Fruit fly (Drosophila melanogaster) whole organism, adult: Measurements from ENCODE around the gene Mct1.

Experiments used
- CG11617 ChIP-seq: fragments of 200-800 bp; sonication (Bioruptor generic); optimal IDR thresholded peaks from 2 replicates; lab custom pipeline; 2017; ENCODE audit warnings: mild to moderate bottlenecking, missing biosample characterization, missing genetic modification reagents, missing genetic modification characterization
- CG12768 ChIP-seq: fragments of 200-800 bp; sonication (Bioruptor generic); optimal IDR thresholded peaks from 2 replicates; lab custom pipeline; 2017; ENCODE audit warnings: missing biosample characterization, missing genetic modification characterization, mild to moderate bottlenecking, moderate library complexity, missing genetic modification reagents
- CG14711 ChIP-seq: fragments of 200-800 bp; sonication (Bioruptor generic); optimal IDR thresholded peaks from 2 replicates; lab custom pipeline; 2018; ENCODE audit warnings: missing biosample characterization, mild to moderate bottlenecking, missing genetic modification characterization, moderate library complexity
- CG1620 ChIP-seq: fragments of 200-800 bp; sonication (Bioruptor generic); optimal IDR thresholded peaks from 2 replicates; lab custom pipeline; 2016; ENCODE audit warnings: missing biosample characterization, missing genetic modification characterization
- CG33017 ChIP-seq: fragments of 200-800 bp; sonication (Bioruptor generic); optimal IDR thresholded peaks from 2 replicates; lab custom pipeline; 2018; ENCODE audit warnings: missing biosample characterization, mild to moderate bottlenecking, missing genetic modification characterization, moderate library complexity
- CG5204 ChIP-seq: fragments of 200-800 bp; sonication (Bioruptor generic); optimal IDR thresholded peaks from 2 replicates; lab custom pipeline; 2016; ENCODE audit warnings: missing biosample characterization, missing genetic modification characterization
- CG7045 ChIP-seq: fragments of 200-800 bp; sonication (Bioruptor generic); optimal IDR thresholded peaks from 2 replicates; lab custom pipeline; 2017; ENCODE audit warnings: missing biosample characterization, mild to moderate bottlenecking, missing genetic modification characterization
- CG7101 ChIP-seq: fragments of 200-800 bp; sonication (Bioruptor generic); optimal IDR thresholded peaks from 2 replicates; lab custom pipeline; 2018; ENCODE audit warnings: missing biosample characterization, mild to moderate bottlenecking, missing genetic modification characterization, moderate library complexity
- Clk ChIP-seq: fragments of 200-800 bp; sonication (Bioruptor generic); optimal IDR thresholded peaks from 2 replicates; lab custom pipeline; 2017; ENCODE audit warnings: missing biosample characterization, missing genetic modification characterization
- Crg-1 ChIP-seq: fragments of 200-800 bp; sonication (Bioruptor generic); optimal IDR thresholded peaks from 2 replicates; lab custom pipeline; 2016; ENCODE audit warnings: missing biosample characterization, missing genetic modification characterization
- Hr96 ChIP-seq: fragments of 200-800 bp; sonication (Bioruptor generic); optimal IDR thresholded peaks from 2 replicates; lab custom pipeline; 2016; ENCODE audit warnings: missing biosample characterization, missing genetic modification characterization
- Mnt ChIP-seq: fragments of 200-800 bp; sonication (Bioruptor generic); optimal IDR thresholded peaks from 2 replicates; lab custom pipeline; 2016; ENCODE audit warnings: missing biosample characterization, mild to moderate bottlenecking, missing genetic modification characterization
- bab1 ChIP-seq: fragments of 200-800 bp; sonication (Bioruptor generic); optimal IDR thresholded peaks from 3 replicates; lab custom pipeline; 2019; ENCODE audit warnings: missing biosample characterization, mild to moderate bottlenecking, missing genetic modification characterization, moderate library complexity
- cic ChIP-seq: fragments of 200-800 bp; sonication (Bioruptor generic); optimal IDR thresholded peaks from 2 replicates; lab custom pipeline; 2017; ENCODE audit warnings: missing biosample characterization, mild to moderate bottlenecking, missing genetic modification characterization, moderate library complexity
- cnc ChIP-seq, 2 experiments: fragments of >200 bp; optimal IDR thresholded peaks; 2 replicates each; lab custom pipeline; 2017
- kay ChIP-seq: fragments of 200-800 bp; sonication (Bioruptor generic); peaks from one replicate; lab custom pipeline; 2016; ENCODE audit warnings: missing biosample characterization, missing genetic modification characterization, borderline replicate concordance
- ovo ChIP-seq: fragments of 200-800 bp; sonication (Bioruptor generic); optimal IDR thresholded peaks from 2 replicates; lab custom pipeline; 2016; ENCODE audit warnings: missing biosample characterization, missing genetic modification characterization
- pad ChIP-seq: fragments of 200-800 bp; sonication (Bioruptor generic); optimal IDR thresholded peaks from 3 replicates; lab custom pipeline; 2017; ENCODE audit warnings: missing biosample characterization, missing genetic modification characterization, mild to moderate bottlenecking, moderate library complexity, missing genetic modification reagents
- tj ChIP-seq: fragments of 200-800 bp; sonication (Bioruptor generic); optimal IDR thresholded peaks from 3 replicates; lab custom pipeline; 2017; ENCODE audit warnings: missing biosample characterization, mild to moderate bottlenecking, missing genetic modification characterization, moderate library complexity
- toe ChIP-seq: fragments of 200-800 bp; sonication (Bioruptor generic); optimal IDR thresholded peaks from 2 replicates; lab custom pipeline; 2016; ENCODE audit warnings: missing biosample characterization, missing genetic modification characterization

The Mct1 gene

DNA sequence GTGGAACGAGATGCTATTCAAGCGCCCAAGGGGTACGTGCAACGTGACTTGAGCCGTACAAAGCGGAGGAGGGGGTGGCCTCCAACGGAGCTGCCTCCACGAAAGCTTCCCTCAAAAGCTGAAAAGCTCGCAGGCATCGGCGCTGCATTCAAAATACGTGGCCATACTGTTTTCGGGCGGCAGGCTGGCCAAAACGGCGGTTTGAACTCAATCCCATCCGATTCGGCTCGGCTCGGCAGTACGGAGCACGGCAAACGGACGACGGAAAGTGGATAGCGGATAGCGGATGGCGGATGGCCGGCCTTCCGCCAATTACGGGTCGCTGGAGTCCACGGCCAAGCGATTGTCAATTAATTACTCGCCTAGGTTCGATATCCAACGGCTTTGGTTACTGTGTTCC is at the start of gene Mct1:
Mct1 (plus strand) TSS at position 301 of the 400 bp plus-strand sequence.
- TF ChIP-seq Crg-1: no peak
- TF ChIP-seq CG5204 (GFP tag; lab: Kevin White, UChicago): no peak
- TF ChIP-seq CG12768 (GFP tag; lab: Kevin White, UChicago): no peak

- TF ChIP-seq CG5204 (GFP tag; lab: Kevin White, UChicago) (no peak), pad (GFP tag; lab: Kevin White, UChicago) (no peak)
These were observed 49.4 kb upstream of the Mct1 start for dm6 chrX:2139610-2140009.

- TF ChIP-seq cnc (optimal IDR thresholded peaks at IDR 0.05; lab: Kevin White, UChicago) (no peak), CG11617 (no peak), CG1620 (no peak), Hr96 (no peak), CG7045 (GFP tag; lab: Kevin White, UChicago) (no peak), pad (GFP tag; lab: Kevin White, UChicago) (peak; percentile 61), CG7101 (no peak)
These were observed 48.5 kb upstream of the Mct1 start for dm6 chrX:2140487-2140886.

dm6 chrX:2141159-2141853 is 47.7 kb upstream of the Mct1 start, which contains the start of gene D2hgdh:
Gene D2hgdh (plus strand): TSS chrX:2141489.
- TF ChIP-seq CG14711 (tag; lab: Kevin White, UChicago): peak; percentile 21
- no peak for TF ChIP-seq Hr96
- peak; percentile 62 for TF ChIP-seq pad (GFP tag; lab: Kevin White, UChicago)
- no peak for TF ChIP-seq CG12768 (GFP tag; lab: Kevin White, UChicago)
- no peak for TF ChIP-seq toe (GFP tag; lab: Kevin White, UChicago)
- peak; percentile 88 for TF ChIP-seq cic
- TF ChIP-seq CG33017 (tag; lab: Kevin White, UChicago): peak; percentile 18
- peak; percentile 65 for TF ChIP-seq CG7101
- peak; percentile 37 for TF ChIP-seq ovo (GFP tag; lab: Kevin White, UChicago)
- TF ChIP-seq kay (GFP tag; lab: Kevin White, UChicago): no peak

DNA sequence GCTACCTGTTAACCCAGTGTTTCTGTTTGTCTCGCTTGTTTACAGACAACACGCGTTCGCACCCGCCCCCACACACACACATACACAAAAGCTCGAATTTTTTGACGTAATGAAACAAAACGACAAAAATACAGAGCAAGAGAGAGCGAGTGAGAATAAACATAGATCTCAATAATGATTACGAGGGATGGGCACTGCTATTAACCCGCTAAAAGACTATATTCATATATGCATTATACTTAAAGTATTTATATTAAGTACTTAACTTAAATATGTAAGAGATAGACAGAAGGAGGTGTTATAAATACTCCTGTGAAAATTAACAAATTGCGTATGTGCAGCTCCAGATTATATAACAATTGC is 47.2 kb upstream of the Mct1 start:
- peak; percentile 41 for TF ChIP-seq kay (GFP tag; lab: Kevin White, UChicago)
- no peak for TF ChIP-seq Clk
- TF ChIP-seq Hr96: peak; percentile 14
- peak; percentile 49 for TF ChIP-seq Crg-1
- peak; percentile 31 for TF ChIP-seq CG33017 (tag; lab: Kevin White, UChicago)
- peak; percentile 22 for TF ChIP-seq tj
- TF ChIP-seq CG12768 (GFP tag; lab: Kevin White, UChicago): peak; percentile 35
- no peak for TF ChIP-seq bab1 (GFP tag; lab: Kevin White, UChicago)
- TF ChIP-seq CG11617: peak; percentile 63
- peak; percentile 80 for TF ChIP-seq CG7101
- peak; percentile 11 for TF ChIP-seq CG5204 (GFP tag; lab: Kevin White, UChicago)
- no peak for TF ChIP-seq ovo (GFP tag; lab: Kevin White, UChicago)
- TF ChIP-seq pad (GFP tag; lab: Kevin White, UChicago): no peak
- TF ChIP-seq cnc (optimal IDR thresholded peaks at IDR 0.05; lab: Kevin White, UChicago): no peak
- TF ChIP-seq toe (GFP tag; lab: Kevin White, UChicago): peak; percentile 10
- TF ChIP-seq CG1620: peak; percentile 63
- peak; percentile 25 for TF ChIP-seq cic
- TF ChIP-seq CG7045 (GFP tag; lab: Kevin White, UChicago): peak; percentile 15
- TF ChIP-seq Mnt (GFP tag; lab: Kevin White, UChicago): peak; percentile 90
- peak; percentile 62 for TF ChIP-seq CG14711 (tag; lab: Kevin White, UChicago)

DNA sequence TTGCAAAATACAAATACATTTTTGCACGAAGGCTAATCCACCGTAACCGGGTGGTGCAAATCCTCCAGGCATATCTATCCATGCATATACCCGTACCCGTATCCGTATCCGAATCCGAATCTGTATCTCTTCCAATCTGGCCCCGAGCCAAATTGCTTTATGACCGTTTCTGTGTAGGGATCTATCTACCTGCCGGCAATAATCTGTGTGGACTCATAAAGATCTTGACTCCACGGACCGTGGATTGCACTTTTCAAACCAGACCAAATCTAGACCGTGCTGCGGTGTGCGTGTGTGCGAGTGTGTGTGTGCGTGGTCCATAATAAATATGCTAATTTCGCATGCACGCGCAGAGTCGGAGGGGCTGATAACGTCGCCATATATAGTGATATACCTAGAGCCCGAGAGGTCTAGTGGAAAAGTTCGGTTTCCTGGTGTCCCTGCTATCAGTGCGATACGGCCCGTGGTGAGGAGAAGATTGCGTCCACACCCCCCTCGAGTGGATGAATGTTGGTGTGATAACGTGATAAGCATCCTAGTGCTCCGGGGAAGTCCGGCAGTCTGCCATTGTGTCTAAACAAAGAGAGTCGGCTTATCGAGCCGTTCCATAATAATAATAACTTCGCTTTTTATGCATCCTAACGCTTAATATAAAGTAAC is 46.6 kb upstream of the Mct1 start:
- TF ChIP-seq Mnt (GFP tag; lab: Kevin White, UChicago): peak; percentile 73
- TF ChIP-seq bab1 (GFP tag; lab: Kevin White, UChicago): no peak

- TF ChIP-seq CG33017 (tag; lab: Kevin White, UChicago) (no peak), Crg-1 (no peak), CG11617 (no peak), CG7101 (no peak), ovo (GFP tag; lab: Kevin White, UChicago) (no peak), Mnt (GFP tag; lab: Kevin White, UChicago) (no peak), CG5204 (GFP tag; lab: Kevin White, UChicago) (no peak), bab1 (GFP tag; lab: Kevin White, UChicago) (no peak), cnc (optimal IDR thresholded peaks at IDR 0.05; lab: Kevin White, UChicago) (no peak), CG12768 (GFP tag; lab: Kevin White, UChicago) (no peak), kay (GFP tag; lab: Kevin White, UChicago) (no peak), tj (no peak), Clk (no peak), CG7045 (GFP tag; lab: Kevin White, UChicago) (no peak), CG1620 (no peak), cic (no peak), pad (GFP tag; lab: Kevin White, UChicago) (no peak), toe (GFP tag; lab: Kevin White, UChicago) (no peak), Hr96 (no peak), CG14711 (tag; lab: Kevin White, UChicago) (no peak)
These were observed 46.1 kb upstream of the Mct1 start for dm6 chrX:2142935-2143312.
